Worm (Caenorhabditis elegans) whole organism, L4/young adult: ENCODE data around the gene pigk-1.

ENCODE experiments used
- W03F9.2 ChIP-seq: fragments of 150-350 bp; optimal IDR thresholded peaks from 2 replicates; lab custom pipeline; 2014; ENCODE audit warnings: missing biosample characterization, missing genetic modification characterization
- him-1 ChIP-seq: sonication (generic microtip); optimal IDR thresholded peaks from 2 replicates; lab custom pipeline; 2016; ENCODE audit warnings: missing genotype, missing genetic modification reagents, missing genetic modification characterization, missing compliant biosample characterization

ce11 chrIV:11146492-11146891 lies 36.7 kb upstream of the pigk-1 start:
- TF ChIP-seq him-1 (tag; lab: Kevin White, UChicago) (no peak), W03F9.2 (tag; lab: Kevin White, UChicago) (no peak)
